Worm (Caenorhabditis elegans): ENCODE measurements around the gene T14F9.2.

T14F9.2 gene

DNA sequence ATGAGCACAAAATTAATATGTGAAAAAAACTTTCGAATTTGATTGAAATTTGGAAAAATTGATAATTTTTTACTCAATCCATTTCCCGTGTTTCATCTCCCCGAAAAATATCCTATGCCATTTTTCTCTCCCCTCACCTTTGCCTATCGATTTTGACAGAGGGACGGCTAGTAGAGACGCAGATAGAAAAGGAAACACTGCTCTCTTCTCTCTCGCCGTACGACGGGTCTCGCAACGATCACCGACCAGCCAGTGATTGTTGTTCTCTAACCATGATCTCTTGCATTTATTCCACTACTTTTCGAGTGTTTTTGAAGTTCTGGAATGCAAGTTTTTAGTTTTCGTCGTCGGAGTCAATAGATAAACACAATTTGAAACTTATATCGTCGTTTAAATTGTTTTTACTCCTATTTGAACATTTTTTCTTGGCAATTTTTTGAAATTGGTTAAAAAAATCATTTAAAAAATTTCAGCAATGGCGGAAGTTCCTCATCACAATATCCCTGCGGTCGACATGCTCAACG, 3.4 kb downstream of the T14F9.2 start, which contains the start of gene vha-15 (continued):
- TF ChIP-seq nhr-80 (tag; optimal IDR thresholded peaks at IDR 0.05) (peak; percentile 69), K11D2.4 (GFP tag; IDR thresholded peaks at IDR 0.05) (no peak), hsf-1 (GFP tag; IDR thresholded peaks at IDR 0.05) (no peak), Y95B8A.8 (GFP tag; IDR thresholded peaks at IDR 0.05) (no peak), attf-6 (GFP tag; IDR thresholded peaks at IDR 0.05) (no peak), rcor-1 (GFP tag; IDR thresholded peaks at IDR 0.05) (no peak), lin-40 (tag; optimal IDR thresholded peaks at IDR 0.05) (peak; percentile 72), madf-8 (GFP tag; conservative IDR thresholded peaks at IDR 0.05) (no peak), nhr-120 (GFP tag; IDR thresholded peaks at IDR 0.05) (no peak), F23B12.7 (tag; optimal IDR thresholded peaks at IDR 0.05; ENCODE audit: insufficient read depth) (no peak), B0035.1 (tag; optimal IDR thresholded peaks at IDR 0.05) (no peak), aptf-2 (GFP tag; conservative IDR thresholded peaks at IDR 0.05) (no peak), ztf-25 (GFP tag; IDR thresholded peaks at IDR 0.05) (no peak), cebp-1 (GFP tag; IDR thresholded peaks at IDR 0.05) (no peak), cebp-1 (tag; optimal IDR thresholded peaks at IDR 0.05) (peak; percentile 62), hlh-12 (tag; optimal IDR thresholded peaks at IDR 0.05) (no peak), F57C9.4 (tag; optimal IDR thresholded peaks at IDR 0.05) (no peak), ceh-40 (GFP tag; IDR thresholded peaks at IDR 0.05) (no peak), atf-7 (tag; optimal IDR thresholded peaks at IDR 0.05) (no peak), sdz-38 (tag; optimal IDR thresholded peaks at IDR 0.05) (no peak), nfya-1 (tag; optimal IDR thresholded peaks at IDR 0.05; ENCODE audit: borderline replicate concordance, insufficient read depth) (no peak), egl-44 (GFP tag; IDR thresholded peaks at IDR 0.05) (no peak), hrde-1 (tag; optimal IDR thresholded peaks at IDR 0.05; ENCODE audit: borderline replicate concordance) (no peak), C17E4.6 (GFP tag; IDR thresholded peaks at IDR 0.05) (no peak), ztf-26 (tag; optimal IDR thresholded peaks at IDR 0.05) (no peak), lag-1 (GFP tag; IDR thresholded peaks at IDR 0.05) (no peak), bed-1 (GFP tag; IDR thresholded peaks at IDR 0.05) (no peak), F52B5.7 (tag; optimal IDR thresholded peaks at IDR 0.05) (no peak), mcd-1 (GFP tag; IDR thresholded peaks at IDR 0.05) (no peak), F37B4.10 (GFP tag; IDR thresholded peaks at IDR 0.05) (no peak), F33H1.4 (GFP tag; IDR thresholded peaks at IDR 0.05) (peak; percentile 63), T26A5.8 (tag; optimal IDR thresholded peaks at IDR 0.05) (no peak), nhr-27 (tag; optimal IDR thresholded peaks at IDR 0.05) (no peak), lsy-27 (tag; optimal IDR thresholded peaks at IDR 0.05; ENCODE audit: borderline replicate concordance, insufficient read depth) (no peak), Y56A3A.18 (GFP tag; IDR thresholded peaks at IDR 0.05) (0 out of 2 replicates have a peak, but pooled peaks have one; percentile 45), unc-62 (GFP tag; optimal IDR thresholded peaks at IDR 0.05) (peak; percentile 7), attf-3 (GFP tag; conservative IDR thresholded peaks at IDR 0.05) (no peak), hmg-20 (GFP tag; IDR thresholded peaks at IDR 0.05) (no peak), zim-3 (tag; optimal IDR thresholded peaks at IDR 0.05) (no peak), F10E7.11 (tag; optimal IDR thresholded peaks at IDR 0.05) (no peak), efl-1 (GFP tag; optimal IDR thresholded peaks at IDR 0.05) (no peak), dpl-1 (GFP tag; optimal IDR thresholded peaks at IDR 0.05) (no peak), xnd-1 (tag; optimal IDR thresholded peaks at IDR 0.05) (no peak), ceh-79 (tag; optimal IDR thresholded peaks at IDR 0.05) (no peak), Y53F4B.3 (GFP tag; IDR thresholded peaks at IDR 0.05) (no peak), F49E8.2 (tag; optimal IDR thresholded peaks at IDR 0.05; ENCODE audit: insufficient read depth) (no peak), T07F8.4 (tag; optimal IDR thresholded peaks at IDR 0.05) (no peak), pha-4 (tag; optimal IDR thresholded peaks at IDR 0.05) (peak; percentile 39), sea-2 (GFP tag; IDR thresholded peaks at IDR 0.05) (no peak), F57A8.1 (GFP tag; optimal IDR thresholded peaks at IDR 0.05) (no peak)

Measured in whole organism, young adult.